Worm (Caenorhabditis elegans): ENCODE results near the gene kdin-1.

Gene kdin-1

ce11 chrIV:11092502-11093080, 54.1 kb downstream of the kdin-1 start, which contains the start of gene bcc-1 (continued):
- TF ChIP-seq D1046.2 (GFP tag; IDR thresholded peaks at IDR 0.05) (no peak), F49E8.2 (tag; optimal IDR thresholded peaks at IDR 0.05; ENCODE audit: borderline replicate concordance) (no peak), ces-1 (GFP tag; optimal IDR thresholded peaks at IDR 0.05) (no peak), egl-43 (GFP tag; IDR thresholded peaks at IDR 0.05) (no peak), hlh-11 (tag; optimal IDR thresholded peaks at IDR 0.05) (peak; percentile 55), mxl-3 (GFP tag; optimal IDR thresholded peaks at IDR 0.05) (peak; percentile 27), unc-62 (GFP tag; optimal IDR thresholded peaks at IDR 0.05 in 1 of 2) (peak in 1 of 2 experiments; percentile 98), unc-62 (tag; optimal IDR thresholded peaks at IDR 0.05) (no peak), nhr-28 (tag; optimal IDR thresholded peaks at IDR 0.05) (peak; percentile 62), ceh-62 (tag; optimal IDR thresholded peaks at IDR 0.05) (no peak), spr-3 (GFP tag; optimal IDR thresholded peaks at IDR 0.05) (no peak), nhr-76 (tag; optimal IDR thresholded peaks at IDR 0.05) (no peak), madf-5 (GFP tag; IDR thresholded peaks at IDR 0.05) (no peak), mes-2 (tag; optimal IDR thresholded peaks at IDR 0.05; ENCODE audit: poor library complexity, severe bottlenecking) (no peak), dve-1 (tag; optimal IDR thresholded peaks at IDR 0.05; ENCODE audit: insufficient read depth) (peak; percentile 44), arid-1 (GFP tag; conservative IDR thresholded peaks at IDR 0.05) (no peak), ceh-20 (GFP tag; IDR thresholded peaks at IDR 0.05) (peak; percentile 78; the same call in 1 of the 2 replicates), nhr-237 (tag; optimal IDR thresholded peaks at IDR 0.05) (no peak), zag-1 (tag; optimal IDR thresholded peaks at IDR 0.05) (no peak)

ce11 chrIV:11094052-11094451, 55.6 kb downstream of the kdin-1 start:
- peak; percentile 93 for TF ChIP-seq aha-1 (tag)
- TF ChIP-seq lin-38 (GFP tag; IDR thresholded peaks at IDR 0.05) = no peak
- no peak for TF ChIP-seq lin-15B (tag; optimal IDR thresholded peaks at IDR 0.05)

ce11 chrIV:11094974-11095373, 56.5 kb downstream of the kdin-1 start, which contains the start of gene M7.8:
M7.8 (minus strand) TSS chrIV:11095085.
- TF ChIP-seq Y105C5A.15 (GFP tag; IDR thresholded peaks at IDR 0.05) (no peak), aha-1 (tag) (peak; percentile 42), spr-1 (tag; optimal IDR thresholded peaks at IDR 0.05) (no peak), dmd-6 (GFP tag; IDR thresholded peaks at IDR 0.05) (no peak), ztf-7 (tag; optimal IDR thresholded peaks at IDR 0.05) (no peak), sdz-12 (GFP tag; optimal IDR thresholded peaks at IDR 0.05) (no peak), unc-130 (GFP tag; optimal IDR thresholded peaks at IDR 0.05) (no peak), gei-8 (GFP tag; optimal IDR thresholded peaks at IDR 0.05) (no peak), skn-1 (tag; optimal IDR thresholded peaks at IDR 0.05) (no peak), fkh-10 (GFP tag; optimal IDR thresholded peaks at IDR 0.05) (peak; percentile 86), daf-8 (GFP tag; IDR thresholded peaks at IDR 0.05) (no peak), unc-62 (GFP tag; optimal IDR thresholded peaks at IDR 0.05 in 1 of 2) (peak in 1 of 2 experiments; percentile 93), unc-62 (tag; optimal IDR thresholded peaks at IDR 0.05) (no peak), ceh-20 (GFP tag; IDR thresholded peaks at IDR 0.05) (no peak), dve-1 (tag; optimal IDR thresholded peaks at IDR 0.05; ENCODE audit: insufficient read depth) (no peak), zip-11 (GFP tag; IDR thresholded peaks at IDR 0.05) (no peak), lsy-2 (tag; optimal IDR thresholded peaks at IDR 0.05) (peak in 1 of 2 experiments; percentile 24), nhr-48 (tag; optimal IDR thresholded peaks at IDR 0.05) (no peak)
